Fruit fly (Drosophila melanogaster) whole organism, embryonic: ENCODE results near the gene GstD11.

Experiments used
- CG17328 ChIP-seq: fragments of 200-800 bp; sonication (Bioruptor generic); IDR thresholded peaks from 2 replicates; pipeline ENCODE4 v1.3.6; 2022; ENCODE audit warnings: missing biosample characterization, missing genetic modification characterization
- CG2199 ChIP-seq: fragments of 200-800 bp; sonication (Bioruptor generic); IDR thresholded peaks from 3 replicates; pipeline ENCODE4 v1.3.6; 2022; ENCODE audit warnings: missing biosample characterization, missing genetic modification characterization

DNA sequence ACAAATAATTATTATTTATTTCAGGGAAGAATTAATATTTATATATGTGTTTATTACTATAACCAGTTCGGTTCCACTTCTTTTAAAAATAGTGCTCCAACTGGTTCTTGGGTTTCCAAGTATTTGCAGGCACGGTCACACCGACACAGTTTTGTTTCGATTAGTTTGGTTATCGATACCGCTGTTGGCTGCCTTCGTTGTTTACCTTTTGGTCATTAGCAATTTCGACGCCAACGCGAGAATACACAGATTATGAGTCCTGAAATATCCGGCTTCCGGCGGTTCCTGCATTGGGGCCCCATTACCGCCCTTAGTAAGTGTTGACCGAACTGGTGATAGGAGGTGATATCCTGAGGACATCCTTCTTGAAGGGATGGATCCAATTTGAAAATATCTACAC is 25.0 kb downstream of the GstD11 start, which contains the start of gene CG5196:
- TF ChIP-seq CG17328 = no peak
- no peak for TF ChIP-seq CG2199
